Fruit fly (Drosophila melanogaster): ENCODE measurements around the gene CG42853.

The CG42853 gene

dm6 chr3L:18114038-18114926, 7.5 kb downstream of the CG42853 start (continued):
- peak; percentile 3 for TF ChIP-seq nom (GFP tag; optimal IDR thresholded peaks at IDR 0.05)
- TF ChIP-seq CG1529 (GFP tag; optimal IDR thresholded peaks at IDR 0.05): peak; percentile 53
- TF ChIP-seq CG3407 (GFP tag; optimal IDR thresholded peaks at IDR 0.05): no peak
- TF ChIP-seq HmgD (GFP tag; optimal IDR thresholded peaks at IDR 0.05): peak; percentile 43
- 0 out of 2 replicates have a peak, but pooled peaks have one; percentile 19 for TF ChIP-seq Oaz (GFP tag; IDR thresholded peaks at IDR 0.05)
- no peak for TF ChIP-seq hbn (GFP tag; IDR thresholded peaks at IDR 0.05; ENCODE audit: partially characterized antibody)
- TF ChIP-seq usp (GFP tag; optimal IDR thresholded peaks at IDR 0.05): no peak
- peak; percentile 62; the same call in 1 of the 2 replicates for TF ChIP-seq CG5953 (GFP tag; IDR thresholded peaks at IDR 0.05)
- TF ChIP-seq ap (GFP tag; IDR thresholded peaks at IDR 0.05): peak; percentile 14; the same call in 1 of the 2 replicates
- peak; percentile 61 for TF ChIP-seq phol (tag; optimal IDR thresholded peaks at IDR 0.05)
- TF ChIP-seq bbx (GFP tag; IDR thresholded peaks at IDR 0.05; ENCODE audit: partially characterized antibody): peak; percentile 27; the same call in 1 of the 2 replicates
- TF ChIP-seq schlank (tag; optimal IDR thresholded peaks at IDR 0.05): no peak
- TF ChIP-seq Blimp-1 (GFP tag; optimal IDR thresholded peaks at IDR 0.05): peak; percentile 27
- peak; percentile 50; the same call in 1 of the 2 replicates for TF ChIP-seq stc (GFP tag; IDR thresholded peaks at IDR 0.05)
- TF ChIP-seq gcm (GFP tag; optimal IDR thresholded peaks at IDR 0.05): peak; percentile 31
- TF ChIP-seq vfl (GFP tag; optimal IDR thresholded peaks at IDR 0.05): no peak
- no peak for TF ChIP-seq CG11456 (GFP tag; IDR thresholded peaks at IDR 0.05)
- TF ChIP-seq CG17912 (GFP tag; optimal IDR thresholded peaks at IDR 0.05): peak; percentile 15
- no peak for TF ChIP-seq pfk (GFP tag; optimal IDR thresholded peaks at IDR 0.05)
- no peak for TF ChIP-seq CG7745 (tag; optimal IDR thresholded peaks at IDR 0.05)
- no peak for TF ChIP-seq insv (GFP tag; optimal IDR thresholded peaks at IDR 0.05)
- no peak for TF ChIP-seq Fer2 (tag; optimal IDR thresholded peaks at IDR 0.05)
- TF ChIP-seq CG10147 (GFP tag; optimal IDR thresholded peaks at IDR 0.05): peak; percentile 19
- peak; percentile 22 for TF ChIP-seq fd3F (GFP tag; optimal IDR thresholded peaks at IDR 0.05)
- no peak for TF ChIP-seq CG15479 (GFP tag; optimal IDR thresholded peaks at IDR 0.05)
- peak; percentile 95 for TF ChIP-seq CG10431 (GFP tag; optimal IDR thresholded peaks at IDR 0.05)
- peak; percentile 62 for TF ChIP-seq CG7839 (tag; optimal IDR thresholded peaks at IDR 0.05)
- peak; percentile 61 for TF ChIP-seq CG31365 (tag; optimal IDR thresholded peaks at IDR 0.05)
- TF ChIP-seq CG17568 (GFP tag; optimal IDR thresholded peaks at IDR 0.05): no peak
- TF ChIP-seq en (GFP tag; optimal IDR thresholded peaks at IDR 0.05): no peak
- no peak for TF ChIP-seq Neu2 (GFP tag; optimal IDR thresholded peaks at IDR 0.05; ENCODE audit: borderline replicate concordance)
- 0 out of 3 replicates have a peak, but pooled peaks have one; percentile 21 for TF ChIP-seq Opbp (GFP tag; IDR thresholded peaks at IDR 0.05; ENCODE audit: partially characterized antibody)
- TF ChIP-seq Chrac-16 (GFP tag; optimal IDR thresholded peaks at IDR 0.05): no peak
- peak; percentile 42; the same call in 1 of the 2 replicates for TF ChIP-seq tna (GFP tag; IDR thresholded peaks at IDR 0.05; ENCODE audit: partially characterized antibody)
- TF ChIP-seq nerfin-2 (GFP tag; IDR thresholded peaks at IDR 0.05; ENCODE audit: partially characterized antibody): no peak
- TF ChIP-seq chm (GFP tag; IDR thresholded peaks at IDR 0.05): no peak
- no peak for TF ChIP-seq Usf (GFP tag; optimal IDR thresholded peaks at IDR 0.05)
- peak; percentile 24 for TF ChIP-seq tin (GFP tag; optimal IDR thresholded peaks at IDR 0.05)
- TF ChIP-seq CG12155 (GFP tag; optimal IDR thresholded peaks at IDR 0.05): no peak
- TF ChIP-seq Xbp1 (GFP tag; optimal IDR thresholded peaks at IDR 0.05): no peak
- peak; percentile 79 for TF ChIP-seq Rfx (GFP tag; IDR thresholded peaks at IDR 0.05)
- TF ChIP-seq Aef1 (GFP tag; IDR thresholded peaks at IDR 0.05): no peak
- peak; percentile 8 for TF ChIP-seq Lhr (GFP tag; optimal IDR thresholded peaks at IDR 0.05)
- no peak for TF ChIP-seq sima (GFP tag; optimal IDR thresholded peaks at IDR 0.05)
- no peak for TF ChIP-seq h (optimal IDR thresholded peaks at IDR 0.05)
- no peak for TF ChIP-seq CG3995 (GFP tag; optimal IDR thresholded peaks at IDR 0.05)
- no peak for TF ChIP-seq Fer1 (GFP tag; optimal IDR thresholded peaks at IDR 0.05)
- TF ChIP-seq TFAM (GFP tag; optimal IDR thresholded peaks at IDR 0.05): no peak

Measured in whole organism, embryonic.